Fruit fly (Drosophila melanogaster): ENCODE measurements around the gene CG14989.

- TF ChIP-seq Dfd (GFP tag; optimal IDR thresholded peaks at IDR 0.05), result no peak
- TF ChIP-seq h (GFP tag; optimal IDR thresholded peaks at IDR 0.05), result peak; percentile 78
- no peak for TF ChIP-seq Myc (optimal IDR thresholded peaks at IDR 0.05)
- TF ChIP-seq pan (optimal IDR thresholded peaks at IDR 0.05), result no peak
- peak; percentile 67 for TF ChIP-seq br (GFP tag; optimal IDR thresholded peaks at IDR 0.05)
- TF ChIP-seq Jra (GFP tag; optimal IDR thresholded peaks at IDR 0.05), result peak; percentile 67
- TF ChIP-seq Vsx2 (GFP tag; optimal IDR thresholded peaks at IDR 0.05; ENCODE audit: partially characterized antibody), result peak; percentile 79
- no peak for TF ChIP-seq Hr78 (GFP tag; optimal IDR thresholded peaks at IDR 0.05)
- peak; percentile 71 for TF ChIP-seq OdsH (GFP tag; optimal IDR thresholded peaks at IDR 0.05)
- TF ChIP-seq Hnf4 (GFP tag; optimal IDR thresholded peaks at IDR 0.05), result no peak
- peak; percentile 25 for TF ChIP-seq Dif (GFP tag; optimal IDR thresholded peaks at IDR 0.05; ENCODE audit: partially characterized antibody)
Observed at dm6 chr3L:4122185-4122767, 34.9 kb downstream of the CG14989 start, which contains the start of gene Chd64.
